Worm (Caenorhabditis elegans): ENCODE data around the gene K08F8.15.

Gene K08F8.15

DNA sequence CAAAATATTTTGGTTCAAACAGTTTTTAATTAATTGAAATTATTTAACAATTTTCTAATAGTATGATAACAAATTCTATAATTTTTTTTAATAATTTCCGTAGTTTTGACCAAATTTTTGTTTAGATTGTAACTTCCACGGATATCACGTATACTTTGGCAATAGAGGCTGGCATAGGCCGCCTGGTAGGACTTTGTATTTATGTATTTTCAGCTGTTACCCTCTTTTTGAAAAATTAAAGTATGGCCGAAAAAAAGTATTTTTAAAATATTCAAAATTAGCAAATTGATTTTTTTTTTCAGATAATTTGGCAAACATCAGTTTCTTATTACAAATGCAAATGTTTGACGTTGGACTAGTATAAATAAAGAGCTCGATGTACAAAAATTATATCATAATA lies at the start of gene K08F8.15, which contains the start of gene nsph-1.1:
Gene K08F8.15, plus strand, starts transcription at position 335 of the 400 bp plus-strand sequence.
Gene nsph-1.1, plus strand, starts transcription at position 301 of the 400 bp plus-strand sequence.
- no peak for TF ChIP-seq hnd-1 (tag; optimal IDR thresholded peaks at IDR 0.05)
- TF ChIP-seq sea-1 (GFP tag; conservative IDR thresholded peaks at IDR 0.05), result no peak
- no peak for TF ChIP-seq ceh-13 (GFP tag; optimal IDR thresholded peaks at IDR 0.05)
- no peak for TF ChIP-seq flt-1 (GFP tag; IDR thresholded peaks at IDR 0.05)
- no peak for TF ChIP-seq hmbx-1 (tag; optimal IDR thresholded peaks at IDR 0.05)
- no peak for TF ChIP-seq pes-1 (GFP tag; IDR thresholded peaks at IDR 0.05)
- no peak for TF ChIP-seq ama-1 (optimal IDR thresholded peaks at IDR 0.05)
- no peak for TF ChIP-seq F13C5.2 (tag; optimal IDR thresholded peaks at IDR 0.05)
- TF ChIP-seq tra-4 (tag; optimal IDR thresholded peaks at IDR 0.05), result no peak
- no peak for TF ChIP-seq tbx-11 (GFP tag; IDR thresholded peaks at IDR 0.05)
- TF ChIP-seq aly-1 (tag; optimal IDR thresholded peaks at IDR 0.05), result no peak
- TF ChIP-seq ets-7 (tag; optimal IDR thresholded peaks at IDR 0.05), result no peak
- TF ChIP-seq scrt-1 (GFP tag; IDR thresholded peaks at IDR 0.05), result no peak
- no peak for TF ChIP-seq hmg-4 (GFP tag; optimal IDR thresholded peaks at IDR 0.05)
- TF ChIP-seq tbx-37 (GFP tag; conservative IDR thresholded peaks at IDR 0.05), result no peak

DNA sequence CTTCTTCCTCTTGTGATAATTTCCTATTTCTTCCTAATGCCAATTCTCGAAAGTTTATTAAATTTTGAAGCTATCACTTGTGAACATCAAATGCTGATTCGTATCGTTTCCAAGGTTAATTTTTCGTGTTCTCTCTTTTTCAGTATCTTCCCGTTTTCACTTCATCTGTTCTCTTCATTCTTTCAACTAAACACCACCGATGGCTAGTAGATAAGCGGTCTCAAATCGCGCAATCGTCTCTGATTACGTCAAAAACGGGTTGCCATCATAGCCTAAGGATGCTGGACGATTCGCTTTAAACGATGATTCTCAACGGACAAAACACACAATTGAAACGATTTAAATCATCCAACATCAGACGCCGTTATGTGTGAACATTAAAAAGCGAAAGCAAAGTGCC lies 49.0 kb upstream of the K08F8.15 start:
- no peak for TF ChIP-seq scrt-1 (GFP tag; IDR thresholded peaks at IDR 0.05)

DNA sequence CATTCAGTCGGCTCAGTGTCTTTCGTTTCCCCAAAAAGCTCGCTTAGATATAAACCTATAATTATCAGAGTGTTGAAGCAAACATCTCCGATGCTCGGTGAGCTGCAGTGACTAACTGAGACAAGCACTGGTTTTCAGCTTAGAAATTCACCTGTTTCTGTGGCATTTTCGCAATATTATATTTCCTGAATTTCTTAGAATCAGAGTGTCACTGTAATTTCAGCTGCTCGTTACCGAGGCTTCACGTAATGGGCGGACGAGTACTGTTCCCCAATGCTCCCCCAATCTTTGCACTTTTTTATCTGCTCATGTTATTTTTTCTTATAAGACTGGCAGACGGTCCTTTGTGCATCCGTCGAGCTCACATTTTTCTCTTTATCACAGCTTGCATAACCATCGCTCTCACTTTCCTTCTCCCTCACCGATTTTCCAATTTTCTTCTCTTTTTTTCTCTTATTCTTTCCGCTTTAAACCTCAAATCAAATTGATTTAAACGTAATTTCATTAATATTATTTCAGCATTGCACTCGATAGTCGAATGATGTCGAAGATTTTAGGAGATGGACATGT lies 44.6 kb upstream of the K08F8.15 start, which contains the start of gene trcs-2:
Gene trcs-2, plus strand, starts transcription at position 520 of the 570 bp plus-strand sequence.
- TF ChIP-seq pes-1 (GFP tag; IDR thresholded peaks at IDR 0.05), result no peak

DNA sequence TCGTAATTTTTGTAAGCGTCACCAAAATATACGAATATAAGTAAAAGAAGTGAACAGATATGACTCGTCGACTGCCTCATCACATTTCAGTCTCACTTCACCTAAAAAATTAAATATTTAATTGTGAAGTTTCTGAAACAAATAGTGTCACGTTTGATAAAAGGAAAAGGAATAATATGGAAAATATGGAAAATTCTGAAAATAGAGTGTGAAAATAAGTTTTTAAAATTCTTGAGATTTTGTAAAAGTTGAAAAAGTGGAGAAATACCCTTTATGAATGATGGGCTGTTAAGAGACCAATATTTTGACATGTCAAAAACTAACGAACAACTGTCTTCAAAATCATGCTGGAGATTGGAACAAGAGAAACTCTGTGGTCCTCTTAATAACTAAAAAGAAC lies 39.9 kb upstream of the K08F8.15 start, which contains the start of gene T01B7.9:
Gene T01B7.9, minus strand, starts transcription at position 101 of the 400 bp plus-strand sequence.
- TF ChIP-seq ceh-36 (tag; optimal IDR thresholded peaks at IDR 0.05) (no peak), tbx-37 (GFP tag; conservative IDR thresholded peaks at IDR 0.05) (no peak), ceh-13 (GFP tag; optimal IDR thresholded peaks at IDR 0.05) (no peak), aly-1 (tag; optimal IDR thresholded peaks at IDR 0.05) (no peak), flt-1 (GFP tag; IDR thresholded peaks at IDR 0.05) (no peak), tbx-11 (GFP tag; IDR thresholded peaks at IDR 0.05) (no peak), hnd-1 (tag; optimal IDR thresholded peaks at IDR 0.05) (no peak), pes-1 (GFP tag; IDR thresholded peaks at IDR 0.05) (no peak)

DNA sequence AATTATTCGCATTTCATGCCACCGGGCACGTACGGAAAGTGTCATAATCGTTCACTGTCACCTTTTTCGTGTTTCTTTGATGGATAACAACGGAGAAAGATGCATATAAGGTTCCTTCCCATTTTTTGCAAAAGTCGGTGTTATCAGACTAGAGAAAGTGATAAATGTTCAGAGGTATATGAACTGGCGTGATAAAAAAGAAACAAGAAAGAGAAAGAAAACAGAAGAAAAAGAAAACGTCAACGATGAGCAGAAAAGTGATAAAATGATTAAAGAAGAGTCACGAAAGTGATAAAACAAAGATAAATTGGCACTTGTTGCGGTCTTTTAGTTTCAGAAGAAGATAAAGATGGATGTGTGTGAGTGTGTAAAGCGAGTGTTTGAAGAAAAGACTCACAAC lies 36.3 kb upstream of the K08F8.15 start:
- TF ChIP-seq tbx-37 (GFP tag; conservative IDR thresholded peaks at IDR 0.05) (no peak), F13C5.2 (tag; optimal IDR thresholded peaks at IDR 0.05) (no peak), flt-1 (GFP tag; IDR thresholded peaks at IDR 0.05) (no peak), tra-4 (tag; optimal IDR thresholded peaks at IDR 0.05) (no peak), aly-1 (tag; optimal IDR thresholded peaks at IDR 0.05) (no peak)

DNA sequence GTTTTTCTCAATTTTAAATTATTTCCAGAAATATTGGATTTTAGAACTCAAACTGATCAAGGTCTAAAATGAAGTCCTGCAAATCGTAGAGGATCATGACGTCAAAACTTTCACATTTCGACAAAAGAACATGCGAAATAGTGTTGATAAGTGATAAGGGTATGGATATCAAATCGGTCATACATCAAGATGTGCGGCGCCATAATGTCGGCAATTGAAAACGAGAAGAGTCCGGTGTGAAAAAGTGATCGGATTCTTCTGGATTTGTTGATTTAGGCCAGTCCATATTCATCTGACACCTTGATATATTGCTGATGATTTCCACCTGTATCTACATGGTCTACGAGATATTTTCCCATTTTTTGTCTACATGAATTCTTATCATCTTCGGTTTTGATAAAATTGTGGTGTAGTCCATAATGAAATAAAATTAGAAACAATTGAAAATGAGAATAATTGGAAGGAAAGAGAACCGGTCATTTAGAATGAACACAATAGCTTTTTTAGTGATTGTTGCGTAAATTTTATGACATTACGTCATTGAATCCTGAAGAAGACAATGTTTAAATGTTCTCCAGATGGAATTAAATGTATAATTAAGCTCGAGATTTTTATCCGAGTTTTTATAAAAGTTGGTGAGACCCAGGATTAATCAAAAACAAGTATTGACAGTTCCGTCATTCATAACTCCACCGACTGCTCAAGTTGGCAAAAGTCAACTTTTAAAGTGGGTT lies 35.5 kb upstream of the K08F8.15 start:
- no peak for TF ChIP-seq tra-4 (tag; optimal IDR thresholded peaks at IDR 0.05)
- no peak for TF ChIP-seq B0310.2 (tag; optimal IDR thresholded peaks at IDR 0.05)
- no peak for TF ChIP-seq sea-1 (GFP tag; conservative IDR thresholded peaks at IDR 0.05)

DNA sequence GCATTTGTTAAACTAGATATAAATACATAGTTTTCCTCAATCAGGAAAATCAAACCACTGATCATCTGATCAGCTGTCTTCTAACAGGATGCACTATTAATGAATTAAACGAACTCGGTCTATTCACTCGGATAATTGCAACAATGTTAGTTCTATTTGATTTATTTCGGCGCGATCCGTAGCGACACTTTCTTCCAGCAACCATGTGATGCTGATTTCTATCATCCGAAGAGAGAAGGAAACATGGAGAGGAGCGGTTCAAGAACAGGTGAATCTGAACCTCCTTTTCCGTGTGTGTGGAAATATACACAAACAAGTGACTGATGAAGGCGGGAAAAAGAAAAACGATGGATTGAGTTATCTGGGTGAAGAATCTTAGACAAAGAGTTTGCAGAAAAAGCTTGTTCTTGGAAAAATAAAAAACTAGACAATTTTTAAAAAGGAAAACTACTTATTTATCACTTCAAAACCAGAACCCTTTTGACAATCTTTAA lies 34.8 kb upstream of the K08F8.15 start:
- no peak for TF ChIP-seq hmbx-1 (tag; optimal IDR thresholded peaks at IDR 0.05)
- no peak for TF ChIP-seq tbx-11 (GFP tag; IDR thresholded peaks at IDR 0.05)
- no peak for TF ChIP-seq tbx-37 (GFP tag; conservative IDR thresholded peaks at IDR 0.05)
- TF ChIP-seq aly-1 (tag; optimal IDR thresholded peaks at IDR 0.05), result no peak
- TF ChIP-seq scrt-1 (GFP tag; IDR thresholded peaks at IDR 0.05), result no peak
- TF ChIP-seq flt-1 (GFP tag; IDR thresholded peaks at IDR 0.05), result no peak
- TF ChIP-seq ets-7 (tag; optimal IDR thresholded peaks at IDR 0.05), result no peak
- no peak for TF ChIP-seq ama-1 (optimal IDR thresholded peaks at IDR 0.05)
- no peak for TF ChIP-seq ceh-36 (tag; optimal IDR thresholded peaks at IDR 0.05)
- TF ChIP-seq tra-4 (tag; optimal IDR thresholded peaks at IDR 0.05), result no peak
- no peak for TF ChIP-seq hnd-1 (tag; optimal IDR thresholded peaks at IDR 0.05)
- no peak for TF ChIP-seq B0310.2 (tag; optimal IDR thresholded peaks at IDR 0.05)
- no peak for TF ChIP-seq F13C5.2 (tag; optimal IDR thresholded peaks at IDR 0.05)
- TF ChIP-seq pes-1 (GFP tag; IDR thresholded peaks at IDR 0.05), result no peak
- no peak for TF ChIP-seq ceh-13 (GFP tag; optimal IDR thresholded peaks at IDR 0.05)
- no peak for TF ChIP-seq hmg-4 (GFP tag; optimal IDR thresholded peaks at IDR 0.05)
- TF ChIP-seq sea-1 (GFP tag; conservative IDR thresholded peaks at IDR 0.05), result no peak

DNA sequence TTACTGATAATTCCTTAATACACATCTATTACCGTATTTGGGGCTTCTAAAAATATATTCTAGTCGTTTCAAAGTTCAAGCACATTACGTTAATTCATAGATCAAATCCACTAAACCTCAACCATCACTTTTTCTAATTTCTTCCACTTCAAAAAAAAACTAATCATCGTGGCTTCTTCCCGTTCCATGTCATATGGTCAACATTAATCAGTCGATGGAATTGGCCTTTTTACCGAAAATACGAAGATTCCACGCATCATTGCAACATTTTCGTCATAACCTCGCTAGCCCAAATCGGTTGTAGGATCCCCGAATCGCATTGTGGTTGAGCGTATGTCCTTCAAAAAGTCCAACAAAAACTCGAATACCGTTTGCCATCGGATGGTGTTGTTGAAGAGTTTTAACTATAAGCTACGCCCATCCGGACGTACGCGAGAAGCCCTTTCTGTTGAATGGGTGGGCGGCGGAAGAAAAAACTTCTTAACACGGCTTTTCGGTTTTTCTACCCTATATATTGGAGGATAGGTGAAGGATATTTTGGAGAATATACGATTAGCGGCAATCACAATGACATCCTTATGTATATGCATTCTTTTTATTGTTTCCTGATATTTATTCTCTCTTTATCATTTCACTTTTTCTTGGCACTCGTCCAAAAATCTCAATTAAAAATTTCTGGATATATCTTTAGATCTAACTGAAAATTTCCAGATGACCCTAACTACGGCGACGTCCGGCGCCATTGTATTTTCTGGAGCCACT lies 34.1 kb upstream of the K08F8.15 start, which contains the start of gene rol-6:
Gene rol-6, plus strand, starts transcription at position 712 of the 762 bp plus-strand sequence.
- no peak for TF ChIP-seq flt-1 (GFP tag; IDR thresholded peaks at IDR 0.05)
- no peak for TF ChIP-seq hmbx-1 (tag; optimal IDR thresholded peaks at IDR 0.05)

Measured in whole organism, early embryonic.